Worm (Caenorhabditis elegans) whole organism, mixed stage, embryonic: ENCODE data around the gene scc-2.
A peak's percentile ranks its signal among the peaks of the same experiment; 100 is the strongest.

Source experiments
- M03D4.4 ChIP-seq: sonication (generic microtip); optimal IDR thresholded peaks from 2 replicates; lab custom pipeline; 2017; ENCODE audit warnings: mild to moderate bottlenecking, missing genetic modification characterization, missing compliant biosample characterization
- bed-3 ChIP-seq: fragments of 200-800 bp; sonication (Bioruptor generic); optimal IDR thresholded peaks from 3 replicates; lab custom pipeline; 2018; ENCODE audit warnings: mild to moderate bottlenecking, missing genetic modification characterization, moderate library complexity, missing compliant biosample characterization
- blmp-1 ChIP-seq: fragments of 150-350 bp; optimal IDR thresholded peaks from 2 replicates; lab custom pipeline; 2014; ENCODE audit warnings: missing biosample characterization, missing genetic modification characterization
- ceh-39 ChIP-seq: fragments of 150-350 bp; optimal IDR thresholded peaks from 2 replicates; lab custom pipeline; 2014; ENCODE audit warnings: missing biosample characterization, missing genetic modification characterization
- ceh-43 ChIP-seq: fragments of 200-800 bp; sonication (Bioruptor generic); optimal IDR thresholded peaks from 2 replicates; lab custom pipeline; 2018; ENCODE audit warnings: mild to moderate bottlenecking, missing genetic modification characterization, moderate library complexity, missing compliant biosample characterization
- ceh-83 ChIP-seq: fragments of 200-800 bp; sonication (Bioruptor generic); optimal IDR thresholded peaks from 2 replicates; lab custom pipeline; 2018; ENCODE audit warnings: mild to moderate bottlenecking, missing genetic modification characterization, missing compliant biosample characterization
- ces-1 ChIP-seq: fragments of 150-350 bp; optimal IDR thresholded peaks from 2 replicates; lab custom pipeline; 2014; ENCODE audit warnings: missing biosample characterization, missing genetic modification reagents, missing genetic modification characterization
- cnd-1 ChIP-seq: fragments of 200-800 bp; sonication (Bioruptor generic); optimal IDR thresholded peaks from 2 replicates; lab custom pipeline; 2018; ENCODE audit warnings: mild to moderate bottlenecking, missing genetic modification characterization, missing compliant biosample characterization
- drap-1 ChIP-seq: fragments of 200-800 bp; sonication (Bioruptor generic); optimal IDR thresholded peaks from 3 replicates; lab custom pipeline; 2018; ENCODE audit warnings: mild to moderate bottlenecking, missing genetic modification characterization, missing compliant biosample characterization
- elt-1 ChIP-seq: sonication (generic microtip); optimal IDR thresholded peaks from 2 replicates; lab custom pipeline; 2017; ENCODE audit warnings: missing genetic modification characterization, mild to moderate bottlenecking, missing compliant biosample characterization, antibody characterized with exemption, moderate library complexity, borderline replicate concordance; ENCODE audit not compliant: insufficient read depth
- elt-3 ChIP-seq: fragments of 150-350 bp; optimal IDR thresholded peaks from 2 replicates; lab custom pipeline; 2014; ENCODE audit warnings: missing biosample characterization, missing genetic modification characterization
- flh-1 ChIP-seq: fragments of 200-800 bp; sonication (Bioruptor generic); optimal IDR thresholded peaks from 2 replicates; lab custom pipeline; 2018; ENCODE audit warnings: mild to moderate bottlenecking, missing genetic modification characterization, moderate library complexity, missing compliant biosample characterization
- ham-2 ChIP-seq: fragments of 200-800 bp; sonication (Bioruptor generic); optimal IDR thresholded peaks from 2 replicates; lab custom pipeline; 2018; ENCODE audit warnings: mild to moderate bottlenecking, missing genetic modification characterization, missing compliant biosample characterization
- hlh-1 ChIP-seq: fragments of 150-350 bp; optimal IDR thresholded peaks from 2 replicates; lab custom pipeline; 2014; ENCODE audit warnings: missing biosample characterization, missing genetic modification reagents, missing genetic modification characterization
- lin-13 ChIP-seq: fragments of 150-350 bp; optimal IDR thresholded peaks from 2 replicates; lab custom pipeline; 2014; ENCODE audit warnings: missing biosample characterization, missing genetic modification characterization
- lin-32 ChIP-seq: fragments of 200-800 bp; sonication (Bioruptor generic); optimal IDR thresholded peaks from 2 replicates; lab custom pipeline; 2018; ENCODE audit warnings: mild to moderate bottlenecking, missing genetic modification characterization, missing compliant biosample characterization
- lsy-2 ChIP-seq: fragments of 150-350 bp; optimal IDR thresholded peaks from 2 replicates; lab custom pipeline; 2014; ENCODE audit warnings: missing biosample characterization, missing genetic modification characterization
- mab-5 ChIP-seq: fragments of 150-350 bp; optimal IDR thresholded peaks from 2 replicates; lab custom pipeline; 2014; ENCODE audit warnings: missing biosample characterization, missing genetic modification characterization
- mep-1 ChIP-seq: fragments of 150-350 bp; optimal IDR thresholded peaks from 2 replicates; lab custom pipeline; 2017; ENCODE audit warnings: missing biosample characterization, missing genetic modification reagents, missing genetic modification characterization, inconsistent platforms
- mls-2 ChIP-seq: sonication (generic microtip); optimal IDR thresholded peaks from 2 replicates; lab custom pipeline; 2016; ENCODE audit warnings: mild to moderate bottlenecking, missing genetic modification characterization, moderate library complexity, missing compliant biosample characterization
- nhr-12 ChIP-seq: fragments of 150-350 bp; optimal IDR thresholded peaks from 2 replicates; lab custom pipeline; 2014; ENCODE audit warnings: missing biosample characterization, missing genetic modification characterization
- nhr-2 ChIP-seq: fragments of 150-350 bp; optimal IDR thresholded peaks from 2 replicates; lab custom pipeline; 2014; ENCODE audit warnings: missing biosample characterization, missing genetic modification characterization
- nhr-237 ChIP-seq: fragments of 150-350 bp; optimal IDR thresholded peaks from 2 replicates; lab custom pipeline; 2014; ENCODE audit warnings: missing biosample characterization, missing genetic modification characterization
- nhr-28 ChIP-seq: fragments of 150-350 bp; optimal IDR thresholded peaks from 2 replicates; lab custom pipeline; 2014; ENCODE audit warnings: missing biosample characterization, missing genetic modification characterization
- nhr-76 ChIP-seq: sonication (generic microtip); optimal IDR thresholded peaks from 2 replicates; lab custom pipeline; 2017; ENCODE audit warnings: missing biosample characterization, missing genetic modification characterization
- pha-4 ChIP-seq: fragments of 150-350 bp; optimal IDR thresholded peaks from 2 replicates; lab custom pipeline; 2018; ENCODE audit warnings: missing biosample characterization, missing genetic modification reagents, missing genetic modification characterization
- sem-2 ChIP-seq: fragments of 200-800 bp; sonication (Bioruptor generic); optimal IDR thresholded peaks from 2 replicates; lab custom pipeline; 2018; ENCODE audit warnings: mild to moderate bottlenecking, missing genetic modification characterization, missing compliant biosample characterization
- snpc-4 ChIP-seq: fragments of 150-350 bp; optimal IDR thresholded peaks from 2 replicates; lab custom pipeline; 2014; ENCODE audit warnings: missing biosample characterization, missing genetic modification characterization
- sptf-1 ChIP-seq: sonication (generic microtip); optimal IDR thresholded peaks from 2 replicates; lab custom pipeline; 2017; ENCODE audit warnings: mild to moderate bottlenecking, missing genetic modification characterization, moderate library complexity, missing compliant biosample characterization
- tbx-8 ChIP-seq: fragments of 200-800 bp; sonication (Bioruptor generic); optimal IDR thresholded peaks from 2 replicates; lab custom pipeline; 2018; ENCODE audit warnings: mild to moderate bottlenecking, missing genetic modification characterization, moderate library complexity, missing compliant biosample characterization
- unc-120 ChIP-seq: sonication (generic microtip); optimal IDR thresholded peaks from 2 replicates; lab custom pipeline; 2017; ENCODE audit warnings: missing genetic modification characterization, missing compliant biosample characterization; ENCODE audit not compliant: poor library complexity, severe bottlenecking
- unc-39 ChIP-seq: fragments of 150-350 bp; optimal IDR thresholded peaks from 2 replicates; lab custom pipeline; 2014; ENCODE audit warnings: missing biosample characterization, missing genetic modification characterization
- unc-62 ChIP-seq: fragments of 150-350 bp; optimal IDR thresholded peaks from 2 replicates; lab custom pipeline; 2014; ENCODE audit warnings: missing biosample characterization, missing genetic modification reagents, missing genetic modification characterization
- zip-8 ChIP-seq: fragments of 150-350 bp; optimal IDR thresholded peaks from 2 replicates; lab custom pipeline; 2014; ENCODE audit warnings: missing biosample characterization, missing genetic modification characterization
- ztf-11 ChIP-seq: fragments of 150-350 bp; optimal IDR thresholded peaks from 2 replicates; lab custom pipeline; 2014; ENCODE audit warnings: missing biosample characterization, missing genetic modification characterization

Gene scc-2

ce11 chrII:220602-221001 is 42.9 kb downstream of the scc-2 start, which contains the start of gene ubxn-3:
Gene ubxn-3 (minus strand): TSS chrII:220667.
- TF ChIP-seq unc-39 (tag; lab: Kevin White, UChicago): no peak
- TF ChIP-seq unc-120 (tag; lab: Kevin White, UChicago): no peak
- TF ChIP-seq unc-62 (GFP tag; lab: Kevin White, UChicago): no peak
- no peak for TF ChIP-seq nhr-2
- TF ChIP-seq mls-2 (tag; lab: Kevin White, UChicago): no peak
- TF ChIP-seq flh-1: no peak
- no peak for TF ChIP-seq sptf-1 (tag; lab: Kevin White, UChicago)
- TF ChIP-seq ceh-83 (GFP tag; lab: Kevin White, UChicago): no peak
- TF ChIP-seq drap-1 (GFP tag; lab: Kevin White, UChicago): no peak
- TF ChIP-seq pha-4 (tag; lab: Kevin White, UChicago): no peak

ce11 chrII:219846-220503 is 43.5 kb downstream of the scc-2 start:
- no peak for TF ChIP-seq nhr-76
- TF ChIP-seq elt-3: no peak
- no peak for TF ChIP-seq nhr-2
- TF ChIP-seq ham-2: peak; percentile 21
- no peak for TF ChIP-seq blmp-1

- no peak for TF ChIP-seq ceh-83 (GFP tag; lab: Kevin White, UChicago)
- TF ChIP-seq sptf-1 (tag; lab: Kevin White, UChicago): no peak
- no peak for TF ChIP-seq cnd-1
- no peak for TF ChIP-seq lin-32 (GFP tag; lab: Kevin White, UChicago)
- TF ChIP-seq mls-2 (tag; lab: Kevin White, UChicago): no peak
- no peak for TF ChIP-seq nhr-12
- TF ChIP-seq ham-2: no peak
- no peak for TF ChIP-seq zip-8 (tag; lab: Kevin White, UChicago)
- no peak for TF ChIP-seq elt-3
- no peak for TF ChIP-seq snpc-4 (tag; lab: Kevin White, UChicago)
- TF ChIP-seq nhr-237: no peak
- no peak for TF ChIP-seq lsy-2 (tag; lab: Kevin White, UChicago)
- TF ChIP-seq nhr-76: no peak
- TF ChIP-seq unc-120 (tag; lab: Kevin White, UChicago): no peak
These were observed 46.2 kb downstream of the scc-2 start for ce11 chrII:217308-217707.

ce11 chrII:216598-216997 is 46.9 kb downstream of the scc-2 start, which contains the start of gene F48A11.4:
Gene F48A11.4 (minus strand): TSS chrII:216621.
- peak; percentile 31 for TF ChIP-seq cnd-1
- peak; percentile 92 for TF ChIP-seq pha-4 (tag; lab: Kevin White, UChicago)
- no peak for TF ChIP-seq elt-1
- TF ChIP-seq nhr-2: peak; percentile 44
- TF ChIP-seq tbx-8 (GFP tag; lab: Kevin White, UChicago): peak; percentile 4
- no peak for TF ChIP-seq flh-1
- no peak for TF ChIP-seq nhr-76
- peak; percentile 1 for TF ChIP-seq unc-120 (tag; lab: Kevin White, UChicago)
- TF ChIP-seq sem-2 (GFP tag; lab: Kevin White, UChicago): no peak
- TF ChIP-seq lin-32 (GFP tag; lab: Kevin White, UChicago): no peak
- TF ChIP-seq ces-1 (GFP tag; lab: Kevin White, UChicago): peak; percentile 68
- peak; percentile 89 for TF ChIP-seq nhr-237
- TF ChIP-seq unc-62 (GFP tag; lab: Kevin White, UChicago): peak; percentile 32
- TF ChIP-seq ceh-39 (tag; lab: Kevin White, UChicago): peak; percentile 63
- no peak for TF ChIP-seq ham-2
- TF ChIP-seq mls-2 (tag; lab: Kevin White, UChicago): peak; percentile 29
- no peak for TF ChIP-seq nhr-28 (tag; lab: Kevin White, UChicago)
- no peak for TF ChIP-seq ceh-43
- TF ChIP-seq hlh-1 (tag; lab: Kevin White, UChicago): no peak
- no peak for TF ChIP-seq mab-5 (tag; lab: Kevin White, UChicago)
- no peak for TF ChIP-seq nhr-12
- TF ChIP-seq M03D4.4: peak; percentile 46
- peak; percentile 86 for TF ChIP-seq mep-1 (tag; lab: Kevin White, UChicago)
- TF ChIP-seq drap-1 (GFP tag; lab: Kevin White, UChicago): peak; percentile 46
- TF ChIP-seq snpc-4 (tag; lab: Kevin White, UChicago): no peak
- TF ChIP-seq ceh-83 (GFP tag; lab: Kevin White, UChicago): peak; percentile 39
- TF ChIP-seq zip-8 (tag; lab: Kevin White, UChicago): peak; percentile 52
- no peak for TF ChIP-seq blmp-1
- TF ChIP-seq sptf-1 (tag; lab: Kevin White, UChicago): peak; percentile 79
- peak; percentile 91 for TF ChIP-seq lin-13 (tag; lab: Kevin White, UChicago)
- TF ChIP-seq bed-3 (GFP tag; lab: Kevin White, UChicago): no peak
- no peak for TF ChIP-seq unc-39 (tag; lab: Kevin White, UChicago)
- no peak for TF ChIP-seq elt-3
- TF ChIP-seq ztf-11 (tag; lab: Kevin White, UChicago): peak; percentile 21
- TF ChIP-seq lsy-2 (tag; lab: Kevin White, UChicago): peak; percentile 84
